Fruit fly (Drosophila melanogaster) whole organism, wandering third instar larva: Measurements from ENCODE around the gene Caper.

Experiments used
- Abd-B ChIP-seq: fragments of >200 bp; optimal IDR thresholded peaks from 2 replicates; lab custom pipeline; 2017; ENCODE audit warnings: missing biosample characterization, missing genetic modification characterization
- CG32264 ChIP-seq: fragments of 200-800 bp; sonication (Bioruptor generic); optimal IDR thresholded peaks from 2 replicates; lab custom pipeline; 2016; ENCODE audit warnings: missing biosample characterization, missing genetic modification characterization
- CG9705 ChIP-seq: fragments of 200-800 bp; sonication (Bioruptor generic); optimal IDR thresholded peaks from 2 replicates; lab custom pipeline; 2018; ENCODE audit warnings: missing biosample characterization, mild to moderate bottlenecking, missing genetic modification characterization
- CrebA ChIP-seq: fragments of 200-800 bp; sonication (Bioruptor generic); optimal IDR thresholded peaks from 2 replicates; lab custom pipeline; 2016; ENCODE audit warnings: missing biosample characterization, mild to moderate bottlenecking, missing genetic modification characterization, borderline replicate concordance
- Dfd ChIP-seq: fragments of >200 bp; optimal IDR thresholded peaks from 2 replicates; lab custom pipeline; 2017; ENCODE audit warnings: missing biosample characterization, missing genetic modification characterization
- Dif ChIP-seq: fragments of 200-275, 200-300 bp; sonication (Bioruptor generic); optimal IDR thresholded peaks from 2 replicates; lab custom pipeline; 2018; ENCODE audit warnings: missing biosample characterization, missing genetic modification characterization; ENCODE audit not compliant: partially characterized antibody
- GATAd ChIP-seq: sonication (Bioruptor generic); optimal IDR thresholded peaks from 2 replicates; lab custom pipeline; 2016; ENCODE audit warnings: missing biosample characterization, missing genetic modification characterization
- HLH106 ChIP-seq: fragments of 200-800 bp; optimal IDR thresholded peaks from 3 replicates; lab custom pipeline; 2019; ENCODE audit warnings: missing biosample characterization, mild to moderate bottlenecking, missing genetic modification characterization, moderate library complexity
- Hnf4 ChIP-seq: fragments of 200-800 bp; sonication (Bioruptor generic); optimal IDR thresholded peaks from 2 replicates; lab custom pipeline; 2016; ENCODE audit warnings: missing biosample characterization, mild to moderate bottlenecking, missing genetic modification characterization
- Hr78 ChIP-seq: fragments of >200 bp; optimal IDR thresholded peaks from 2 replicates; lab custom pipeline; 2017; ENCODE audit warnings: missing biosample characterization, missing genetic modification characterization
- Hr83 ChIP-seq: fragments of 200-300 bp; sonication (Bioruptor generic); optimal IDR thresholded peaks from 2 replicates; lab custom pipeline; 2016; ENCODE audit warnings: missing biosample characterization, mild to moderate bottlenecking, missing genetic modification characterization, moderate library complexity; ENCODE audit not compliant: poor library complexity, severe bottlenecking
- Jra ChIP-seq: sonication (Bioruptor generic); optimal IDR thresholded peaks from 2 replicates; lab custom pipeline; 2016; ENCODE audit warnings: missing biosample characterization, missing genetic modification characterization
- Mio ChIP-seq: sonication (Bioruptor generic); optimal IDR thresholded peaks from 2 replicates; lab custom pipeline; 2016; ENCODE audit warnings: missing biosample characterization, missing genetic modification characterization
- Myc ChIP-seq: fragments of >200 bp; optimal IDR thresholded peaks from 2 replicates; lab custom pipeline; 2017
- N ChIP-seq: fragments of >200 bp; optimal IDR thresholded peaks from 2 replicates; lab custom pipeline; 2018; ENCODE audit warnings: missing biosample characterization, missing external identifiers, missing genetic modification characterization
- OdsH ChIP-seq: fragments of 200-800 bp; sonication (Bioruptor generic); optimal IDR thresholded peaks from 2 replicates; lab custom pipeline; 2016; ENCODE audit warnings: missing biosample characterization, mild to moderate bottlenecking, missing genetic modification characterization
- Rel ChIP-seq, 2 experiments: fragments of 200-800 bp; sonication (Bioruptor generic) in 1 of 2; optimal IDR thresholded peaks; 2 replicates in 1 of 2; 3 replicates in 1 of 2; lab custom pipeline; 2016 to 2019; ENCODE audit warnings: mild to moderate bottlenecking in 2 of 2, missing biosample characterization in 2 of 2, missing genetic modification characterization in 2 of 2, moderate library complexity in 1 of 2
- Sp1 ChIP-seq: fragments of 200-800 bp; sonication (Bioruptor generic); optimal IDR thresholded peaks from 3 replicates; lab custom pipeline; 2019; ENCODE audit warnings: missing biosample characterization, mild to moderate bottlenecking, missing genetic modification characterization, moderate library complexity
- Vsx2 ChIP-seq: fragments of 200-300, 225-300 bp; sonication (Bioruptor generic); optimal IDR thresholded peaks from 2 replicates; lab custom pipeline; 2018; ENCODE audit warnings: missing biosample characterization, missing genetic modification characterization; ENCODE audit not compliant: partially characterized antibody
- br ChIP-seq: fragments of 200-800 bp; sonication (Bioruptor generic); optimal IDR thresholded peaks from 2 replicates; lab custom pipeline; 2016; ENCODE audit warnings: missing biosample characterization, missing genetic modification characterization
- brk ChIP-seq: fragments of 200-800 bp; sonication (Bioruptor generic); optimal IDR thresholded peaks from 2 replicates; lab custom pipeline; 2016; ENCODE audit warnings: missing biosample characterization, mild to moderate bottlenecking, missing genetic modification characterization
- dl ChIP-seq, 2 experiments: fragments of 175-275, 200-275 bp in 1 of 2; fragments of 200-275 bp in 1 of 2; sonication (Bioruptor generic); optimal IDR thresholded peaks; lab custom pipeline; 2018; ENCODE audit warnings: mild to moderate bottlenecking in 2 of 2, missing biosample characterization in 2 of 2, missing genetic modification characterization in 2 of 2, moderate library complexity in 2 of 2; ENCODE audit not compliant: partially characterized antibody in 2 of 2, insufficient read depth in 1 of 2
- dsf ChIP-seq: sonication (Bioruptor generic); optimal IDR thresholded peaks from 2 replicates; lab custom pipeline; 2016; ENCODE audit warnings: missing biosample characterization, missing genetic modification characterization, borderline replicate concordance
- ey ChIP-seq: fragments of 200-800 bp; sonication (Bioruptor generic); optimal IDR thresholded peaks from 2 replicates; lab custom pipeline; 2016; ENCODE audit warnings: missing biosample characterization, missing genetic modification characterization
- foxo ChIP-seq, 2 experiments: fragments of 200-800 bp; sonication (Bioruptor generic); optimal IDR thresholded peaks; 2 replicates in 1 of 2; 3 replicates in 1 of 2; lab custom pipeline; 2016 to 2017; ENCODE audit warnings: missing biosample characterization in 2 of 2, missing genetic modification characterization in 2 of 2
- h ChIP-seq: fragments of 200-800 bp; sonication (Bioruptor generic); optimal IDR thresholded peaks from 3 replicates; lab custom pipeline; 2016; ENCODE audit warnings: missing biosample characterization, mild to moderate bottlenecking, missing genetic modification characterization
- jim ChIP-seq: fragments of 175-275, 200-325 bp; sonication (Bioruptor generic); optimal IDR thresholded peaks from 2 replicates; lab custom pipeline; 2016; ENCODE audit warnings: missing biosample characterization, mild to moderate bottlenecking, missing genetic modification characterization
- pan ChIP-seq: fragments of >200 bp; optimal IDR thresholded peaks from 2 replicates; lab custom pipeline; 2017
- psq ChIP-seq: fragments of 200-800 bp; sonication (Bioruptor generic); optimal IDR thresholded peaks from 3 replicates; lab custom pipeline; 2017; ENCODE audit warnings: missing biosample characterization, mild to moderate bottlenecking, missing genetic modification characterization, moderate library complexity
- rgr ChIP-seq: fragments of 200-800 bp; sonication (Bioruptor generic); optimal IDR thresholded peaks from 3 replicates; lab custom pipeline; 2016; ENCODE audit warnings: missing biosample characterization, mild to moderate bottlenecking, missing genetic modification characterization
- sage ChIP-seq: fragments of 200-800 bp; sonication (Bioruptor generic); optimal IDR thresholded peaks from 2 replicates; lab custom pipeline; 2016; ENCODE audit warnings: missing biosample characterization, mild to moderate bottlenecking, missing genetic modification characterization
- sv ChIP-seq: fragments of 200-800 bp; sonication (Bioruptor generic); optimal IDR thresholded peaks from 3 replicates; lab custom pipeline; 2016; ENCODE audit warnings: missing biosample characterization, missing genetic modification characterization
- tai ChIP-seq: sonication (Bioruptor generic); optimal IDR thresholded peaks from 2 replicates; lab custom pipeline; 2016; ENCODE audit warnings: missing biosample characterization, missing genetic modification characterization
- usp ChIP-seq: fragments of >200 bp; optimal IDR thresholded peaks from 2 replicates; lab custom pipeline; 2017; ENCODE audit warnings: missing biosample characterization, missing genetic modification characterization

Caper gene

dm6 chr2L:6998736-6999135, 33.8 kb upstream of the Caper start:
- TF ChIP-seq foxo (GFP tag; optimal IDR thresholded peaks at IDR 0.05; lab: Kevin White, UChicago) (no peak), psq (GFP tag; lab: Kevin White, UChicago) (no peak), dsf (no peak), Dif (GFP tag; lab: Kevin White, UChicago) (no peak), OdsH (no peak), rgr (GFP tag; lab: Kevin White, UChicago) (no peak), pan (lab: Kevin White, UChicago) (no peak), GATAd (GFP tag; lab: Kevin White, UChicago) (no peak), CG9705 (no peak), dl (GFP tag; optimal IDR thresholded peaks at IDR 0.05; lab: Kevin White, UChicago; ENCODE audit: insufficient read depth in 1 of 2, partially characterized antibody in 2 of 2) (no peak), N (GFP tag; lab: Kevin White, UChicago) (no peak), Jra (GFP tag; lab: Kevin White, UChicago) (no peak), Vsx2 (no peak)

DNA sequence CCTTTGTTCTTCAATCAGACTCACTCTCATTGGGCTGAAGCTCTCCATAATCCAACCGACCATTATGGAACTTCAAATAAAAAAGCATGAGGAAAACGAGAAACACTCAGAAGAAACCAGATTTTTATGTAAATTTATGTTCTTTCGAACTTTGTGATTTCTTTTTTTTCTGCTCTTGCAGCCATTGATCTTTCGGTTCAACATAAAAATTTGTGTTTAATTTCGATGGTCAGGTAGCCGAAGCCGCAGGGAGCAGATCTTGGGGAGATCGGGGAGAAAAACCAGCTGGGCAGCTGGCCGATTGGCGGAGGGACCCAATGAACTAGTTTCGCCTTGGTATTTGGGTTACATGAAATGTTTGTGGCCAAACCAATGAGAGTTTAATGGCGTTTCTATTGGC, 28.2 kb upstream of the Caper start:
- TF ChIP-seq jim (GFP tag; lab: Kevin White, UChicago) (no peak), Rel (GFP tag; optimal IDR thresholded peaks at IDR 0.05; lab: Kevin White, UChicago) (no peak), Rel (tag; optimal IDR thresholded peaks at IDR 0.05; lab: Kevin White, UChicago) (no peak), sv (GFP tag; lab: Kevin White, UChicago) (no peak)

dm6 chr2L:7005489-7005888, 27.0 kb upstream of the Caper start:
- TF ChIP-seq CrebA: peak; percentile 52
- TF ChIP-seq CG32264: no peak
- peak; percentile 38 for TF ChIP-seq Vsx2
- TF ChIP-seq N (GFP tag; lab: Kevin White, UChicago): no peak

- no peak for TF ChIP-seq pan (lab: Kevin White, UChicago)
- TF ChIP-seq Hr83 (GFP tag; lab: Kevin White, UChicago): no peak
- no peak for TF ChIP-seq CG9705
- no peak for TF ChIP-seq Myc
- TF ChIP-seq dl (GFP tag; optimal IDR thresholded peaks at IDR 0.05; lab: Kevin White, UChicago; ENCODE audit: insufficient read depth in 1 of 2, partially characterized antibody in 2 of 2): no peak
- TF ChIP-seq br (GFP tag; lab: Kevin White, UChicago): no peak
- no peak for TF ChIP-seq Sp1 (GFP tag; lab: Kevin White, UChicago)
- no peak for TF ChIP-seq CrebA
- TF ChIP-seq Hr78 (GFP tag; lab: Kevin White, UChicago): no peak
- TF ChIP-seq Hnf4 (GFP tag; lab: Kevin White, UChicago): no peak
- TF ChIP-seq sv (GFP tag; lab: Kevin White, UChicago): no peak
- TF ChIP-seq ey (GFP tag; lab: Kevin White, UChicago): no peak
- no peak for TF ChIP-seq Jra (GFP tag; lab: Kevin White, UChicago)
- TF ChIP-seq N (GFP tag; lab: Kevin White, UChicago): no peak
- no peak for TF ChIP-seq jim (GFP tag; lab: Kevin White, UChicago)
- no peak for TF ChIP-seq HLH106 (tag; lab: Kevin White, UChicago)
- TF ChIP-seq brk (GFP tag; lab: Kevin White, UChicago): no peak
Observed at dm6 chr2L:7007564-7007963, 25.0 kb upstream of the Caper start.

DNA sequence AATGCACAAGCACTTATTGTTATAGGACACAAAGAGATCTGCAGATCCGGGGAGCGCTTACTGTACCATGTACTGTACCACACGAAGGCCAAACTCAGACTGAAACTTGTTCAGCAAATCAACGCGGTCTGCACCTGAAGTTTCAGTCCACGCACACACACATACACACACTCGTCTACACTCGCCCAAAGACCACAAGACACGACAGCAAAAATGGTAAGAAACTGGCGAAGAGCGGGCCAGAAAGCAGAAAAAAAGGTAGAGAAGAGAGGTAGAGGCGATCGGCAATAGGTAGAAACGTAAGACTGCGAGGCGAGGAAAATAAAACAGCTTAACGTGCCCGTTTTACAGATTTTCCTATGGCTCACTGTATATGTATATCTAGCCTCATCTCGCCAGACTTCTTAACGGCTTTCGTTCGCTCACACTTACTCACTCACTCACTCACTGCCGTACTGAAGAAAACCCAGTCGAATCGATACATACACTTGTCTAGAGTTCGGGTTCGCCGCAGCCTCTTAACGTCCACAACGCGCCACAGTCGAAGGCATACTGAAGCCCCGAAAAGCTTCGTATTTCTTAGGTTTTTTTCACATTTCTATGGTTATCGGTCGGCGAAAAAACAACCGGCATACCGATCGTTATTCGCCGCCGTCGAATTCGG, 22.6 kb upstream of the Caper start, which contains the start of gene uif:
uif (minus strand) TSS at position 553 of the 664 bp plus-strand sequence.
- peak; percentile 92 for TF ChIP-seq psq (GFP tag; lab: Kevin White, UChicago)
- TF ChIP-seq Vsx2: peak; percentile 54
- TF ChIP-seq Myc: no peak

DNA sequence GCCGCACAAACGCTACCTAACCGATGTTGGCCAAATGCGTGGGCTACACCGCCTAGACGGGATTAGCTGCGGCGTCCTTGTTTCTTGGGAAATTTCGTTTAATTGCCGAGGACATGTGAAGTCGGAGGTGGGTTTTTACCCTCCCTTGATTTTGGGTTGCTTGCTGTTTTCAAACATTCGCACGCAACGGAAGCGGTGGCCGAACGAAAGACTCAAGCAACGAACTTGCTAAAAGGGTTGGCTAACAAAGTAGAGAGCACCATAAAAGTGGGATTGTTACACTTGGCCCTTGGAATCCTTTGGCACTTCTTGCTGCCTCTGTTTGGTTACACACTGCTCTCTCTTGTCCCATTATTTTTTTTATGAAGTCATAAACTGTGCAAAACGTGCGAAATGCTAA, 22.0 kb upstream of the Caper start:
- TF ChIP-seq ey (GFP tag; lab: Kevin White, UChicago) (no peak), Mio (GFP tag; lab: Kevin White, UChicago) (no peak), usp (no peak), tai (no peak), Hr83 (GFP tag; lab: Kevin White, UChicago) (no peak), foxo (GFP tag; optimal IDR thresholded peaks at IDR 0.05; lab: Kevin White, UChicago) (no peak), rgr (GFP tag; lab: Kevin White, UChicago) (no peak), sv (GFP tag; lab: Kevin White, UChicago) (no peak), jim (GFP tag; lab: Kevin White, UChicago) (no peak), Dfd (GFP tag; lab: Kevin White, UChicago) (no peak), h (GFP tag; lab: Kevin White, UChicago) (no peak), Jra (GFP tag; lab: Kevin White, UChicago) (no peak), GATAd (GFP tag; lab: Kevin White, UChicago) (no peak), CrebA (no peak), dsf (no peak), Abd-B (GFP tag; lab: Kevin White, UChicago) (no peak), CG32264 (no peak), Hr78 (GFP tag; lab: Kevin White, UChicago) (no peak), sage (GFP tag; lab: Kevin White, UChicago) (no peak)
